ENCODE assay signal across 2 worm cellular contexts in genomic region chrIV:13038888-13039287, ce11.
TF ChIP-seq lines count a peak whose summit lies in the region.

TSS of gene F49E11.2 (minus strand) at chrIV:13038988.

TF ChIP-seq in whole organism, L4 larva, 104 proteins besides CTCF, POLR2A, EP300 and RAD21:
- TF ChIP-seq aha-1 (tag; lab: Kevin White, UChicago), result peak; percentile 14
- TF ChIP-seq lir-3 (tag; optimal IDR thresholded peaks at IDR 0.05; lab: Kevin White, UChicago), result no peak

TF ChIP-seq in whole organism, young adult, 124 proteins besides CTCF, POLR2A, EP300 and RAD21:
- 0 out of 2 replicates have a peak, but pooled peaks have one; percentile 67 for TF ChIP-seq cebp-2 (GFP tag; IDR thresholded peaks at IDR 0.05; lab: Robert Waterston, UW)
- TF ChIP-seq hsf-1 (GFP tag; IDR thresholded peaks at IDR 0.05; lab: Robert Waterston, UW), result no peak
